Worm (Caenorhabditis elegans) whole organism, late embryonic: ENCODE measurements around the gene let-60.
A peak's percentile ranks its signal among the peaks of the same experiment; 100 is the strongest.

Source experiments
- C38D4.7 ChIP-seq: fragments of 200-800 bp; sonication (Bioruptor generic); optimal IDR thresholded peaks from 2 replicates; lab custom pipeline; 2018; ENCODE audit warnings: mild to moderate bottlenecking, missing genetic modification characterization, moderate library complexity, missing compliant biosample characterization
- F13H6.1 ChIP-seq: sonication (generic microtip); optimal IDR thresholded peaks from 2 replicates; lab custom pipeline; 2016; ENCODE audit warnings: missing genetic modification characterization, missing compliant biosample characterization
- K09A11.1 ChIP-seq: sonication (generic microtip); optimal IDR thresholded peaks from 2 replicates; lab custom pipeline; 2017; ENCODE audit warnings: antibody characterized with exemption, mild to moderate bottlenecking, missing genetic modification characterization, missing compliant biosample characterization; ENCODE audit not compliant: insufficient read depth
- Y22D7AL.16 ChIP-seq: sonication (generic microtip); optimal IDR thresholded peaks from 2 replicates; lab custom pipeline; 2016; ENCODE audit warnings: missing genetic modification characterization, missing compliant biosample characterization
- ceh-19 ChIP-seq: fragments of 200-800 bp; sonication (Bioruptor generic); optimal IDR thresholded peaks from 2 replicates; lab custom pipeline; 2018; ENCODE audit warnings: mild to moderate bottlenecking, missing genetic modification characterization, missing compliant biosample characterization
- ceh-2 ChIP-seq: sonication (generic microtip); optimal IDR thresholded peaks from 2 replicates; lab custom pipeline; 2016; ENCODE audit warnings: missing genotype, missing genetic modification characterization, missing compliant biosample characterization
- ceh-24 ChIP-seq: sonication (generic microtip); optimal IDR thresholded peaks from 2 replicates; lab custom pipeline; 2016; ENCODE audit warnings: mild to moderate bottlenecking, missing genetic modification characterization, missing compliant biosample characterization
- ceh-31 ChIP-seq: sonication (generic microtip); optimal IDR thresholded peaks from 2 replicates; lab custom pipeline; 2016; ENCODE audit warnings: missing genetic modification characterization, missing compliant biosample characterization
- ceh-34 ChIP-seq: sonication (generic microtip); optimal IDR thresholded peaks from 2 replicates; lab custom pipeline; 2016; ENCODE audit warnings: mild to moderate bottlenecking, missing genetic modification characterization, missing compliant biosample characterization
- ceh-45 ChIP-seq: fragments of 200-800 bp; sonication (Bioruptor generic); IDR thresholded peaks from 2 replicates; pipeline ENCODE4 v1.3.6; 2022; ENCODE audit warnings: missing genetic modification reagents, missing genetic modification characterization, missing compliant biosample characterization
- ceh-48 ChIP-seq: sonication (generic microtip); optimal IDR thresholded peaks from 2 replicates; lab custom pipeline; 2016; ENCODE audit warnings: missing genetic modification characterization, inconsistent platforms, missing compliant biosample characterization
- ceh-6 ChIP-seq: fragments of 200-800 bp; sonication (Bioruptor generic); optimal IDR thresholded peaks from 2 replicates; lab custom pipeline; 2018; ENCODE audit warnings: mild to moderate bottlenecking, missing genetic modification characterization, missing compliant biosample characterization
- ceh-9 ChIP-seq: sonication (generic microtip); optimal IDR thresholded peaks from 2 replicates; lab custom pipeline; 2016; ENCODE audit warnings: mild to moderate bottlenecking, missing genetic modification characterization, inconsistent platforms, missing compliant biosample characterization
- dmd-4 ChIP-seq: sonication (generic microtip); optimal IDR thresholded peaks from 2 replicates; lab custom pipeline; 2016; ENCODE audit warnings: borderline replicate concordance, missing genetic modification characterization, missing compliant biosample characterization
- dve-1 ChIP-seq: sonication (generic microtip); optimal IDR thresholded peaks from 2 replicates; lab custom pipeline; 2017; ENCODE audit warnings: antibody characterized with exemption, mild to moderate bottlenecking, missing genetic modification characterization, missing compliant biosample characterization
- elt-2 ChIP-seq: sonication (generic microtip); optimal IDR thresholded peaks from 2 replicates; lab custom pipeline; 2016; ENCODE audit warnings: missing genetic modification reagents, missing genetic modification characterization, missing compliant biosample characterization
- fkh-10 ChIP-seq: fragments of 150-350 bp; optimal IDR thresholded peaks from 2 replicates; lab custom pipeline; 2014; ENCODE audit warnings: missing biosample characterization, missing genetic modification reagents, missing genetic modification characterization
- gmeb-2 ChIP-seq: sonication (generic microtip); optimal IDR thresholded peaks from 2 replicates; lab custom pipeline; 2016; ENCODE audit warnings: missing genetic modification characterization, inconsistent platforms, missing compliant biosample characterization
- hlh-15 ChIP-seq: sonication (generic microtip); optimal IDR thresholded peaks from 2 replicates; lab custom pipeline; 2016; ENCODE audit warnings: missing genetic modification characterization, missing compliant biosample characterization
- hlh-30 ChIP-seq: sonication (generic microtip); optimal IDR thresholded peaks from 2 replicates; lab custom pipeline; 2017; ENCODE audit warnings: antibody characterized with exemption, missing genetic modification characterization, missing compliant biosample characterization; ENCODE audit not compliant: insufficient read depth
- hlh-6 ChIP-seq: sonication (generic microtip); optimal IDR thresholded peaks from 2 replicates; lab custom pipeline; 2016; ENCODE audit warnings: missing genotype, missing genetic modification characterization, missing compliant biosample characterization
- lim-6 ChIP-seq: sonication (generic microtip); optimal IDR thresholded peaks from 2 replicates; lab custom pipeline; 2016; ENCODE audit warnings: missing genetic modification characterization, missing compliant biosample characterization
- lin-11 ChIP-seq: fragments of 200-800 bp; sonication (Bioruptor generic); optimal IDR thresholded peaks from 2 replicates; lab custom pipeline; 2018; ENCODE audit warnings: mild to moderate bottlenecking, missing genetic modification characterization, missing compliant biosample characterization
- nfya-1 ChIP-seq: sonication (generic microtip); optimal IDR thresholded peaks from 2 replicates; lab custom pipeline; 2017; ENCODE audit warnings: missing genetic modification characterization, mild to moderate bottlenecking, missing compliant biosample characterization, antibody characterized with exemption, moderate library complexity
- pha-2 ChIP-seq: sonication (generic microtip); optimal IDR thresholded peaks from 2 replicates; lab custom pipeline; 2017; ENCODE audit warnings: mild to moderate bottlenecking, missing genetic modification characterization, missing compliant biosample characterization
- pha-4 ChIP-seq: fragments of 150-350 bp; optimal IDR thresholded peaks from 2 replicates; lab custom pipeline; 2018; ENCODE audit warnings: missing biosample characterization, missing genetic modification reagents, missing genetic modification characterization
- pros-1 ChIP-seq: fragments of 150-350 bp; optimal IDR thresholded peaks from 2 replicates; lab custom pipeline; 2014; ENCODE audit warnings: missing biosample characterization, missing genetic modification reagents, missing genetic modification characterization
- sdc-2 ChIP-seq: sonication (generic microtip); optimal IDR thresholded peaks from 2 replicates; lab custom pipeline; 2016; ENCODE audit warnings: missing genotype, missing genetic modification characterization, missing compliant biosample characterization
- unc-3 ChIP-seq, 2 experiments: fragments of 200-800 bp in 1 of 2; sonication (Bioruptor generic) in 1 of 2; sonication (generic microtip) in 1 of 2; conservative IDR thresholded peaks in 1 of 2; optimal IDR thresholded peaks in 1 of 2; 2 replicates each; pipeline versions ENCODE4 v1.3.6 to Lab custom; 2016 to 2022; ENCODE audit warnings: missing compliant biosample characterization in 2 of 2, missing genetic modification characterization in 2 of 2, missing genetic modification reagents in 1 of 2
- unc-42 ChIP-seq: sonication (generic microtip); optimal IDR thresholded peaks from 2 replicates; lab custom pipeline; 2016; ENCODE audit warnings: missing genotype, missing genetic modification characterization, missing compliant biosample characterization
- unc-55 ChIP-seq: sonication (generic microtip); optimal IDR thresholded peaks from 2 replicates; lab custom pipeline; 2017; ENCODE audit warnings: missing biosample characterization, missing genetic modification reagents, missing genetic modification characterization
- unc-86 ChIP-seq: sonication (generic microtip); optimal IDR thresholded peaks from 2 replicates; lab custom pipeline; 2016; ENCODE audit warnings: missing genetic modification characterization, missing compliant biosample characterization
- zip-5 ChIP-seq: sonication (generic microtip); optimal IDR thresholded peaks from 2 replicates; lab custom pipeline; 2016; ENCODE audit warnings: missing genetic modification characterization, missing compliant biosample characterization
- ztf-16 ChIP-seq: sonication (generic microtip); optimal IDR thresholded peaks from 2 replicates; lab custom pipeline; 2017; ENCODE audit warnings: missing genetic modification characterization, missing compliant biosample characterization

The let-60 gene

ce11 chrIV:11668001-11668400 is 22.9 kb downstream of the let-60 start, which contains the start of gene atg-4.2:
Gene atg-4.2 (plus strand): TSS chrIV:11668024.
- TF ChIP-seq unc-55 (GFP tag; lab: Kevin White, UChicago) = no peak
- no peak for TF ChIP-seq hlh-30 (tag; lab: Kevin White, UChicago)
- TF ChIP-seq pros-1 = no peak

ce11 chrIV:11665010-11665409 is 25.9 kb downstream of the let-60 start, which contains the start of gene ZK809.9:
Gene ZK809.9 (plus strand): TSS chrIV:11665310.
- TF ChIP-seq ceh-19 (GFP tag; lab: Kevin White, UChicago) (no peak), C38D4.7 (GFP tag; lab: Kevin White, UChicago) (no peak), Y22D7AL.16 (tag; lab: Kevin White, UChicago) (no peak)

- TF ChIP-seq pros-1 = no peak
- no peak for TF ChIP-seq F13H6.1 (tag; lab: Kevin White, UChicago)
- TF ChIP-seq ceh-2 (tag; lab: Kevin White, UChicago) = no peak
- no peak for TF ChIP-seq elt-2 (tag; lab: Kevin White, UChicago)
- no peak for TF ChIP-seq C38D4.7 (GFP tag; lab: Kevin White, UChicago)
- TF ChIP-seq ceh-24 (tag; lab: Kevin White, UChicago) = no peak
- TF ChIP-seq sdc-2 = no peak
- TF ChIP-seq dmd-4 = no peak
- no peak for TF ChIP-seq lim-6 (tag; lab: Kevin White, UChicago)
- no peak for TF ChIP-seq pha-2 (tag; lab: Kevin White, UChicago)
- TF ChIP-seq ztf-16 (tag; lab: Kevin White, UChicago) = no peak
- no peak for TF ChIP-seq zip-5 (tag; lab: Kevin White, UChicago)
- no peak for TF ChIP-seq ceh-31 (tag; lab: Kevin White, UChicago)
- TF ChIP-seq, all 69 proteins: peak for 0
Observed at ce11 chrIV:11659794-11660312, 31.0 kb downstream of the let-60 start, which contains the start of gene ZK792.1. Gene ZK792.1 (plus strand): TSS chrIV:11659844.

- TF ChIP-seq nfya-1 (tag; lab: Kevin White, UChicago) = peak; percentile 12
- TF ChIP-seq ceh-48 = no peak
- peak; percentile 9 for TF ChIP-seq elt-2 (tag; lab: Kevin White, UChicago)
Observed at ce11 chrIV:11656144-11656780, 34.6 kb downstream of the let-60 start, which contains the start of gene ZK809.5. Gene ZK809.5 (plus strand): TSS chrIV:11656730.

ce11 chrIV:11655370-11655769 is 35.5 kb downstream of the let-60 start, which contains the start of gene ent-1:
Gene ent-1 (minus strand): TSS chrIV:11655470.
- TF ChIP-seq unc-3 (GFP tag; conservative IDR thresholded peaks at IDR 0.05; lab: Robert Waterston, UW) = no peak
- TF ChIP-seq unc-3 (tag; optimal IDR thresholded peaks at IDR 0.05; lab: Kevin White, UChicago) = no peak
- TF ChIP-seq lim-6 (tag; lab: Kevin White, UChicago) = no peak
- no peak for TF ChIP-seq ceh-6 (GFP tag; lab: Kevin White, UChicago)
- TF ChIP-seq zip-5 (tag; lab: Kevin White, UChicago) = no peak
- no peak for TF ChIP-seq gmeb-2 (tag; lab: Kevin White, UChicago)
- no peak for TF ChIP-seq unc-55 (GFP tag; lab: Kevin White, UChicago)
- TF ChIP-seq ceh-34 (tag; lab: Kevin White, UChicago) = no peak
- no peak for TF ChIP-seq lin-11 (tag; lab: Kevin White, UChicago)
- TF ChIP-seq dmd-4 = no peak

ce11 chrIV:11651965-11652453 is 38.9 kb downstream of the let-60 start, which contains the start of the genes acl-3 and ndub-6:
Gene acl-3 (minus strand): TSS chrIV:11652023.
Gene ndub-6 (plus strand): TSS chrIV:11652403.
- TF ChIP-seq hlh-15 (tag; lab: Kevin White, UChicago) (no peak), pha-4 (tag; lab: Kevin White, UChicago) (no peak), dve-1 (tag; lab: Kevin White, UChicago) (no peak), ceh-24 (tag; lab: Kevin White, UChicago) (no peak), hlh-6 (tag; lab: Kevin White, UChicago) (no peak), K09A11.1 (no peak), unc-42 (tag; lab: Kevin White, UChicago) (no peak), unc-55 (GFP tag; lab: Kevin White, UChicago) (no peak), fkh-10 (GFP tag; lab: Kevin White, UChicago) (no peak), pha-2 (tag; lab: Kevin White, UChicago) (no peak), ceh-45 (GFP tag; lab: Robert Waterston, UW) (no peak), nfya-1 (tag; lab: Kevin White, UChicago) (no peak), ceh-9 (tag; lab: Kevin White, UChicago) (no peak), unc-86 (tag; lab: Kevin White, UChicago) (no peak), Y22D7AL.16 (tag; lab: Kevin White, UChicago) (no peak), ceh-34 (tag; lab: Kevin White, UChicago) (no peak)
- TF ChIP-seq, all 69 proteins: peak for 0
